Worm (Caenorhabditis elegans) whole organism, young adult: Measurements from ENCODE around the gene cdh-3.

ENCODE experiments used
- F22D6.2 ChIP-seq: sonication (generic microtip); optimal IDR thresholded peaks from 2 replicates; lab custom pipeline; 2016; ENCODE audit warnings: mild to moderate bottlenecking, missing genetic modification characterization, missing compliant biosample characterization
- ama-1 ChIP-seq, 3 experiments: fragments of 150-350 bp in 1 of 3; sonication (generic microtip) in 2 of 3; optimal IDR thresholded peaks; 2 replicates each; lab custom pipeline; 2014 to 2018; ENCODE audit warnings: missing biosample characterization in 2 of 3, missing genetic modification characterization in 2 of 3, missing genetic modification reagents in 2 of 3
- ccch-3 ChIP-seq: fragments of 200-800 bp; sonication (Bioruptor generic); optimal IDR thresholded peaks from 2 replicates; lab custom pipeline; 2018; ENCODE audit warnings: mild to moderate bottlenecking, missing genetic modification characterization, missing compliant biosample characterization
- nhr-90 ChIP-seq: sonication (generic microtip); optimal IDR thresholded peaks from 2 replicates; lab custom pipeline; 2016; ENCODE audit warnings: missing genotype, mild to moderate bottlenecking, missing genetic modification characterization, missing compliant biosample characterization
- pha-4 ChIP-seq: fragments of 150-350 bp; sonication (generic microtip); optimal IDR thresholded peaks from 2 replicates; lab custom pipeline; 2014; ENCODE audit warnings: missing biosample characterization, missing genetic modification reagents, missing genetic modification characterization
- unc-130 ChIP-seq: sonication (generic microtip); optimal IDR thresholded peaks from 2 replicates; lab custom pipeline; 2016; ENCODE audit warnings: missing genetic modification reagents, missing genetic modification characterization, missing compliant biosample characterization

ce11 chrIII:7775983-7776440 lies 21.8 kb upstream of the cdh-3 start, which contains the start of gene bath-15:
- no peak for TF ChIP-seq ama-1 (optimal IDR thresholded peaks at IDR 0.05; lab: Kevin White, UChicago)
- no peak for TF ChIP-seq ama-1 (GFP tag; optimal IDR thresholded peaks at IDR 0.05; lab: Kevin White, UChicago)
- TF ChIP-seq ccch-3 (GFP tag; lab: Kevin White, UChicago), result no peak
- TF ChIP-seq unc-130 (GFP tag; lab: Kevin White, UChicago), result no peak
- no peak for TF ChIP-seq pha-4 (tag; lab: Kevin White, UChicago)
- no peak for TF ChIP-seq F22D6.2 (tag; lab: Kevin White, UChicago)
- no peak for TF ChIP-seq nhr-90 (tag; lab: Kevin White, UChicago)
